Worm (Caenorhabditis elegans): ENCODE measurements around the gene dhhc-5.
A peak's percentile ranks its signal among the peaks of the same experiment; 100 is the strongest.

The dhhc-5 gene

ce11 chrIII:6848654-6849204, at the start of gene dhhc-5:
Gene dhhc-5 (minus strand): TSS chrIII:6849059.
- TF ChIP-seq dpl-1 (GFP tag; optimal IDR thresholded peaks at IDR 0.05) (no peak), elt-2 (tag; optimal IDR thresholded peaks at IDR 0.05) (peak; percentile 68)

ce11 chrIII:6898518-6898917, 49.7 kb upstream of the dhhc-5 start:
- TF ChIP-seq nhr-12 (tag; optimal IDR thresholded peaks at IDR 0.05) (no peak), ztf-11 (tag; optimal IDR thresholded peaks at IDR 0.05) (no peak), unc-30 (tag; optimal IDR thresholded peaks at IDR 0.05) (no peak), F16B12.6 (tag; optimal IDR thresholded peaks at IDR 0.05) (no peak), ceh-82 (tag; optimal IDR thresholded peaks at IDR 0.05) (no peak), nhr-47 (tag; optimal IDR thresholded peaks at IDR 0.05) (peak; percentile 44), aha-1 (tag; optimal IDR thresholded peaks at IDR 0.05) (no peak), grh-1 (GFP tag; IDR thresholded peaks at IDR 0.05) (peak; percentile 50), nhr-84 (tag; optimal IDR thresholded peaks at IDR 0.05) (no peak), efl-1 (optimal IDR thresholded peaks at IDR 0.05) (peak; percentile 9 to 21), efl-1 (GFP tag; optimal IDR thresholded peaks at IDR 0.05 in 1 of 2) (peak in 1 of 2 experiments; percentile 11), fkh-8 (tag; optimal IDR thresholded peaks at IDR 0.05) (no peak), swsn-7 (tag; optimal IDR thresholded peaks at IDR 0.05) (peak; percentile 12), mef-2 (tag; optimal IDR thresholded peaks at IDR 0.05) (no peak), egl-13 (tag; optimal IDR thresholded peaks at IDR 0.05) (no peak), C04F5.9 (tag; optimal IDR thresholded peaks at IDR 0.05) (no peak), lin-14 (GFP tag; optimal IDR thresholded peaks at IDR 0.05) (peak; percentile 82), nhr-76 (tag; optimal IDR thresholded peaks at IDR 0.05) (no peak), hpl-2 (GFP tag; optimal IDR thresholded peaks at IDR 0.05) (no peak), elt-3 (tag; optimal IDR thresholded peaks at IDR 0.05) (peak in 2 of 6 experiments; percentile 41 to 83), lir-3 (tag; optimal IDR thresholded peaks at IDR 0.05; ENCODE audit: poor library complexity) (peak; percentile 4), dpl-1 (GFP tag; optimal IDR thresholded peaks at IDR 0.05) (peak in 2 of 3 experiments; percentile 10 to 31), pqm-1 (tag; optimal IDR thresholded peaks at IDR 0.05) (no peak), ets-5 (GFP tag; IDR thresholded peaks at IDR 0.05) (no peak), nhr-28 (tag; optimal IDR thresholded peaks at IDR 0.05) (no peak), unc-86 (tag; optimal IDR thresholded peaks at IDR 0.05) (no peak), pax-3 (tag; optimal IDR thresholded peaks at IDR 0.05) (no peak), hlh-17 (GFP tag; optimal IDR thresholded peaks at IDR 0.05; ENCODE audit: borderline replicate concordance) (no peak), nhr-20 (tag; optimal IDR thresholded peaks at IDR 0.05) (peak; percentile 83), mab-9 (GFP tag; IDR thresholded peaks at IDR 0.05) (no peak), nhr-85 (tag) (peak; percentile 85), fkh-4 (tag; optimal IDR thresholded peaks at IDR 0.05; ENCODE audit: borderline replicate concordance) (no peak), pag-3 (tag; optimal IDR thresholded peaks at IDR 0.05; ENCODE audit: borderline replicate concordance, insufficient read depth) (no peak), Y116A8C.19 (tag; optimal IDR thresholded peaks at IDR 0.05; ENCODE audit: borderline replicate concordance) (no peak), sptf-1 (tag; optimal IDR thresholded peaks at IDR 0.05) (no peak), elt-2 (tag; optimal IDR thresholded peaks at IDR 0.05) (peak; percentile 11), fos-1 (tag; optimal IDR thresholded peaks at IDR 0.05) (peak; percentile 5), zip-4 (GFP tag; optimal IDR thresholded peaks at IDR 0.05) (no peak), snpc-4 (tag; optimal IDR thresholded peaks at IDR 0.05) (no peak), nhr-71 (tag; optimal IDR thresholded peaks at IDR 0.05) (peak; percentile 91), egl-27 (tag; optimal IDR thresholded peaks at IDR 0.05) (no peak), blmp-1 (tag; optimal IDR thresholded peaks at IDR 0.05) (peak; percentile 48), C16A3.4 (tag; optimal IDR thresholded peaks at IDR 0.05) (no peak), rnt-1 (tag; optimal IDR thresholded peaks at IDR 0.05) (peak; percentile 63), C34B4.2 (tag; optimal IDR thresholded peaks at IDR 0.05) (no peak), lin-15B (tag; optimal IDR thresholded peaks at IDR 0.05) (no peak), lin-39 (tag; optimal IDR thresholded peaks at IDR 0.05) (peak; percentile 29), vab-15 (tag; optimal IDR thresholded peaks at IDR 0.05) (no peak), irx-1 (tag; optimal IDR thresholded peaks at IDR 0.05) (no peak), skn-1 (tag; optimal IDR thresholded peaks at IDR 0.05) (no peak)
